Worm (Caenorhabditis elegans) whole organism, late embryonic: ENCODE results near the gene npr-37.

Source experiments
- ceh-30 ChIP-seq: fragments of 150-350 bp; optimal IDR thresholded peaks from 2 replicates; lab custom pipeline; 2014; ENCODE audit warnings: missing biosample characterization, missing genetic modification characterization
- dve-1 ChIP-seq: sonication (generic microtip); optimal IDR thresholded peaks from 2 replicates; lab custom pipeline; 2017; ENCODE audit warnings: antibody characterized with exemption, mild to moderate bottlenecking, missing genetic modification characterization, missing compliant biosample characterization
- ets-4 ChIP-seq: sonication (generic microtip); optimal IDR thresholded peaks from 2 replicates; lab custom pipeline; 2016; ENCODE audit warnings: missing genetic modification characterization, missing compliant biosample characterization
- eyg-1 ChIP-seq: sonication (generic microtip); optimal IDR thresholded peaks from 2 replicates; lab custom pipeline; 2016; ENCODE audit warnings: missing genotype, missing genetic modification characterization, missing compliant biosample characterization
- nhr-11 ChIP-seq: fragments of 150-350 bp; optimal IDR thresholded peaks from 2 replicates; lab custom pipeline; 2014; ENCODE audit warnings: missing biosample characterization, missing genetic modification characterization
- npax-4 ChIP-seq: sonication (generic microtip); optimal IDR thresholded peaks from 2 replicates; lab custom pipeline; 2016; ENCODE audit warnings: missing genetic modification characterization, missing compliant biosample characterization

ce11 chrIV:468307-468706 lies 12.7 kb downstream of the npr-37 start:
- no peak for TF ChIP-seq dve-1 (tag; lab: Kevin White, UChicago)
- no peak for TF ChIP-seq ceh-30
- TF ChIP-seq eyg-1: no peak
- TF ChIP-seq npax-4 (tag; lab: Kevin White, UChicago): no peak
- TF ChIP-seq nhr-11 (tag; lab: Kevin White, UChicago): no peak
- TF ChIP-seq ets-4: no peak
